Fruit fly (Drosophila melanogaster) whole organism, pupa: ENCODE data around the gene CG6441.

Source experiments
- CG10348 ChIP-seq: fragments of 200-800 bp; sonication (Bioruptor generic); IDR thresholded peaks from 2 replicates; pipeline ENCODE4 v1.3.6; 2022; ENCODE audit warnings: missing biosample characterization, missing genetic modification characterization
- CG12605 ChIP-seq: fragments of 200-800 bp; sonication (Bioruptor generic); IDR thresholded peaks from 2 replicates; pipeline ENCODE4 v1.3.6; 2022; ENCODE audit warnings: missing biosample characterization, missing genetic modification characterization
- CG13204 ChIP-seq: fragments of 200-800 bp; sonication (Bioruptor generic); optimal IDR thresholded peaks from 2 replicates; lab custom pipeline; 2018; ENCODE audit warnings: missing biosample characterization, mild to moderate bottlenecking, missing genetic modification characterization, moderate library complexity
- CG14655 ChIP-seq: fragments of 200-800 bp; sonication (Bioruptor generic); optimal IDR thresholded peaks from 3 replicates; lab custom pipeline; 2017; ENCODE audit warnings: mild to moderate bottlenecking, missing biosample characterization, missing genetic modification reagents, missing genetic modification characterization
- CG15710 ChIP-seq: fragments of 200-800 bp; sonication (Bioruptor generic); optimal IDR thresholded peaks from 2 replicates; lab custom pipeline; 2018; ENCODE audit warnings: missing biosample characterization, mild to moderate bottlenecking, missing genetic modification characterization, moderate library complexity
- CG17806 ChIP-seq: fragments of 200-800 bp; sonication (Bioruptor generic); optimal IDR thresholded peaks from 2 replicates; lab custom pipeline; 2018; ENCODE audit warnings: missing biosample characterization, mild to moderate bottlenecking, missing genetic modification characterization, moderate library complexity
- CG32121 ChIP-seq: fragments of 200-800 bp; sonication (Bioruptor generic); IDR thresholded peaks from 2 replicates; pipeline ENCODE4 v1.3.6; 2022; ENCODE audit warnings: missing biosample characterization, missing genetic modification characterization
- CG34367 ChIP-seq: fragments of 200-800 bp; sonication (Bioruptor generic); optimal IDR thresholded peaks from 2 replicates; lab custom pipeline; 2018; ENCODE audit warnings: missing biosample characterization, mild to moderate bottlenecking, missing genetic modification characterization
- CG4496 ChIP-seq: fragments of 200-800 bp; sonication (Bioruptor generic); IDR thresholded peaks from 3 replicates; pipeline ENCODE4 v1.3.6; 2022; ENCODE audit warnings: missing biosample characterization, missing genetic modification characterization
- CG8159 ChIP-seq: fragments of 200-800 bp; sonication (Bioruptor generic); optimal IDR thresholded peaks from 3 replicates; lab custom pipeline; 2018; ENCODE audit warnings: missing biosample characterization, mild to moderate bottlenecking, missing genetic modification characterization, moderate library complexity
- CG8301 ChIP-seq: fragments of 200-800 bp; sonication (Bioruptor generic); optimal IDR thresholded peaks from 2 replicates; lab custom pipeline; 2018; ENCODE audit warnings: missing biosample characterization, mild to moderate bottlenecking, missing genetic modification characterization
- CG9948 ChIP-seq: fragments of 200-800 bp; sonication (Bioruptor generic); optimal IDR thresholded peaks from 2 replicates; lab custom pipeline; 2018; ENCODE audit warnings: missing biosample characterization, mild to moderate bottlenecking, missing genetic modification characterization, moderate library complexity
- D1 ChIP-seq: fragments of 200-800 bp; sonication (Bioruptor generic); optimal IDR thresholded peaks from 2 replicates; lab custom pipeline; 2018; ENCODE audit warnings: missing biosample characterization, mild to moderate bottlenecking, missing genetic modification characterization, moderate library complexity
- EcR ChIP-seq: fragments of 200-800 bp; sonication (Bioruptor generic); optimal IDR thresholded peaks from 3 replicates; lab custom pipeline; 2019; ENCODE audit warnings: missing biosample characterization, missing genetic modification characterization, mild to moderate bottlenecking, moderate library complexity, missing genetic modification reagents
- Ets98B ChIP-seq: fragments of 200-800 bp; sonication (Bioruptor generic); IDR thresholded peaks from 2 replicates; pipeline ENCODE4 v1.3.6; 2022; ENCODE audit warnings: missing biosample characterization, missing genetic modification characterization
- Pif1A ChIP-seq: fragments of 200-800 bp; sonication (Bioruptor generic); optimal IDR thresholded peaks from 3 replicates; lab custom pipeline; 2016; ENCODE audit warnings: missing biosample characterization, missing genetic modification characterization
- Pif1B ChIP-seq: fragments of 200-800 bp; sonication (Bioruptor generic); optimal IDR thresholded peaks from 3 replicates; lab custom pipeline; 2016; ENCODE audit warnings: missing biosample characterization, missing genetic modification characterization
- Snoo ChIP-seq: fragments of 200-800 bp; sonication (Bioruptor generic); optimal IDR thresholded peaks from 3 replicates; lab custom pipeline; 2017; ENCODE audit warnings: missing biosample characterization, mild to moderate bottlenecking, missing genetic modification characterization, inconsistent platforms
- fd96Ca ChIP-seq: fragments of 200-800 bp; sonication (Bioruptor generic); IDR thresholded peaks from 3 replicates; pipeline ENCODE4 v1.3.6; 2022; ENCODE audit warnings: missing biosample characterization, missing genetic modification characterization
- gl ChIP-seq: fragments of 200-800 bp; sonication (Bioruptor generic); optimal IDR thresholded peaks from 2 replicates; lab custom pipeline; 2018; ENCODE audit warnings: missing biosample characterization, mild to moderate bottlenecking, missing genetic modification characterization
- rn ChIP-seq: fragments of 200-800 bp; sonication (Bioruptor generic); IDR thresholded peaks from 2 replicates; pipeline ENCODE4 v1.3.6; 2022; ENCODE audit warnings: missing biosample characterization, missing genetic modification characterization

Gene CG6441

dm6 chr2L:7442929-7443328 lies 31.6 kb upstream of the CG6441 start:
- TF ChIP-seq Pif1A (no peak), CG34367 (tag; lab: Kevin White, UChicago) (no peak), Ets98B (GFP tag; lab: Robert Waterston, UW) (no peak), Snoo (tag; lab: Kevin White, UChicago) (no peak), CG12605 (GFP tag; lab: Robert Waterston, UW) (no peak), CG4496 (no peak), gl (no peak), rn (GFP tag; lab: Robert Waterston, UW) (no peak), CG17806 (tag; lab: Kevin White, UChicago) (no peak), CG32121 (GFP tag; lab: Robert Waterston, UW) (no peak), CG14655 (GFP tag; lab: Kevin White, UChicago) (no peak), D1 (tag; lab: Kevin White, UChicago) (no peak), EcR (GFP tag; lab: Kevin White, UChicago) (no peak), fd96Ca (no peak)

dm6 chr2L:7447820-7448219 lies 26.7 kb upstream of the CG6441 start:
- TF ChIP-seq CG9948 (tag; lab: Kevin White, UChicago) (no peak), D1 (tag; lab: Kevin White, UChicago) (peak; percentile 12)

dm6 chr2L:7448371-7448770 lies 26.1 kb upstream of the CG6441 start:
- peak; percentile 41 for TF ChIP-seq EcR (GFP tag; lab: Kevin White, UChicago)
- TF ChIP-seq CG32121 (GFP tag; lab: Robert Waterston, UW) = no peak

dm6 chr2L:7450966-7451365 lies 23.5 kb upstream of the CG6441 start, which contains the start of gene santa-maria:
santa-maria (minus strand) TSS chr2L:7451244.
- TF ChIP-seq rn (GFP tag; lab: Robert Waterston, UW) = 0 out of 2 replicates have a peak, but pooled peaks have one; percentile 13
- TF ChIP-seq fd96Ca = no peak
- TF ChIP-seq CG4496 = no peak
- TF ChIP-seq Snoo (tag; lab: Kevin White, UChicago) = no peak
- TF ChIP-seq CG17806 (tag; lab: Kevin White, UChicago) = no peak
- TF ChIP-seq D1 (tag; lab: Kevin White, UChicago) = no peak
- TF ChIP-seq CG8159 = no peak
- TF ChIP-seq CG32121 (GFP tag; lab: Robert Waterston, UW) = no peak
- no peak for TF ChIP-seq CG34367 (tag; lab: Kevin White, UChicago)
- TF ChIP-seq CG13204 (GFP tag; lab: Kevin White, UChicago) = peak; percentile 72
- no peak for TF ChIP-seq CG15710 (tag; lab: Kevin White, UChicago)
- 0 out of 2 replicates have a peak, but pooled peaks have one; percentile 19 for TF ChIP-seq CG12605 (GFP tag; lab: Robert Waterston, UW)
- no peak for TF ChIP-seq CG10348 (GFP tag; lab: Robert Waterston, UW)

dm6 chr2L:7452093-7452492 lies 22.4 kb upstream of the CG6441 start:
- no peak for TF ChIP-seq rn (GFP tag; lab: Robert Waterston, UW)
- TF ChIP-seq D1 (tag; lab: Kevin White, UChicago) = peak; percentile 1

- no peak for TF ChIP-seq CG9948 (tag; lab: Kevin White, UChicago)
- TF ChIP-seq CG8301 (tag; lab: Kevin White, UChicago) = no peak
- TF ChIP-seq CG34367 (tag; lab: Kevin White, UChicago) = no peak
- TF ChIP-seq Snoo (tag; lab: Kevin White, UChicago) = no peak
Observed at dm6 chr2L:7454112-7454511, 20.4 kb upstream of the CG6441 start, which contains the start of gene Gr28a. Gr28a (minus strand) TSS chr2L:7454212.

dm6 chr2L:7462147-7462546 lies 12.4 kb upstream of the CG6441 start, which contains the start of gene Gr28b:
Gr28b (minus strand) TSS chr2L:7462247.
- TF ChIP-seq CG9948 (tag; lab: Kevin White, UChicago) = no peak
- TF ChIP-seq gl = no peak
- no peak for TF ChIP-seq Snoo (tag; lab: Kevin White, UChicago)
- TF ChIP-seq CG4496 = no peak
- TF ChIP-seq CG8159 = no peak
- TF ChIP-seq CG8301 (tag; lab: Kevin White, UChicago) = no peak
- no peak for TF ChIP-seq Ets98B (GFP tag; lab: Robert Waterston, UW)
- TF ChIP-seq rn (GFP tag; lab: Robert Waterston, UW) = no peak
- no peak for TF ChIP-seq CG10348 (GFP tag; lab: Robert Waterston, UW)
- TF ChIP-seq D1 (tag; lab: Kevin White, UChicago) = no peak
- no peak for TF ChIP-seq CG17806 (tag; lab: Kevin White, UChicago)
- TF ChIP-seq CG32121 (GFP tag; lab: Robert Waterston, UW) = no peak
- TF ChIP-seq Pif1A = no peak
- TF ChIP-seq CG34367 (tag; lab: Kevin White, UChicago) = no peak

dm6 chr2L:7466304-7466703 lies 8.2 kb upstream of the CG6441 start, which contains the start of gene CG6055:
CG6055 (plus strand) TSS chr2L:7466543.
- TF ChIP-seq Pif1A (peak; percentile 40), EcR (GFP tag; lab: Kevin White, UChicago) (peak; percentile 83), CG13204 (GFP tag; lab: Kevin White, UChicago) (peak; percentile 64), CG32121 (GFP tag; lab: Robert Waterston, UW) (no peak), Pif1B (peak; percentile 16), gl (peak; percentile 69), Ets98B (GFP tag; lab: Robert Waterston, UW) (peak; percentile 26; the same call in 1 of the 2 replicates), CG17806 (tag; lab: Kevin White, UChicago) (no peak), CG14655 (GFP tag; lab: Kevin White, UChicago) (no peak), CG4496 (no peak; the same call in 2 of the 3 replicates), CG12605 (GFP tag; lab: Robert Waterston, UW) (peak; percentile 43; the same call in 1 of the 2 replicates), CG8159 (no peak), D1 (tag; lab: Kevin White, UChicago) (no peak), CG34367 (tag; lab: Kevin White, UChicago) (peak; percentile 37), Snoo (tag; lab: Kevin White, UChicago) (peak; percentile 22)
